Worm (Caenorhabditis elegans) whole organism, L1 larva: ENCODE results near the gene C02B8.12.
A peak's percentile ranks its signal among the peaks of the same experiment; 100 is the strongest.

Experiments used
- ama-1 ChIP-seq: fragments of 150-350 bp; optimal IDR thresholded peaks from 2 replicates; lab custom pipeline; 2014
- ceh-82 ChIP-seq, 3 experiments: fragments of 150-350 bp in 1 of 3; sonication (generic microtip) in 2 of 3; optimal IDR thresholded peaks; 2 replicates each; lab custom pipeline; 2014 to 2017; ENCODE audit warnings: missing biosample characterization in 3 of 3, missing genetic modification characterization in 3 of 3
- efl-3 ChIP-seq: fragments of 200-800 bp; sonication (Bioruptor generic); optimal IDR thresholded peaks from 2 replicates; lab custom pipeline; 2018; ENCODE audit warnings: mild to moderate bottlenecking, missing genetic modification characterization, missing compliant biosample characterization
- egl-27 ChIP-seq, 2 experiments: fragments of 150-350 bp in 1 of 2; sonication (generic microtip); optimal IDR thresholded peaks; 3 replicates each; lab custom pipeline; 2017 to 2018; ENCODE audit warnings: missing biosample characterization in 2 of 2, missing genetic modification characterization in 2 of 2, missing genetic modification reagents in 2 of 2
- lin-15B ChIP-seq: fragments of 150-350 bp; sonication (generic microtip); optimal IDR thresholded peaks from 3 replicates; lab custom pipeline; 2014; ENCODE audit warnings: missing biosample characterization, missing genetic modification characterization
- lin-35 ChIP-seq, 2 experiments: fragments of 150-350 bp; optimal IDR thresholded peaks; 2 replicates each; lab custom pipeline; 2014; ENCODE audit warnings: missing biosample characterization in 2 of 2, missing genetic modification characterization in 2 of 2, missing genetic modification reagents in 2 of 2
- lsy-2 ChIP-seq, 2 experiments: fragments of 150-350 bp; optimal IDR thresholded peaks; 2 replicates each; lab custom pipeline; 2014; ENCODE audit warnings: missing biosample characterization in 2 of 2, missing genetic modification characterization in 2 of 2
- mdl-1 ChIP-seq, 2 experiments: fragments of 150-350 bp; optimal IDR thresholded peaks; 2 replicates each; lab custom pipeline; 2014 to 2017; ENCODE audit warnings: missing biosample characterization in 2 of 2, missing genetic modification characterization in 2 of 2, inconsistent platforms in 1 of 2
- nhr-12 ChIP-seq: sonication (generic microtip); optimal IDR thresholded peaks from 2 replicates; lab custom pipeline; 2017; ENCODE audit warnings: missing biosample characterization, missing genetic modification characterization
- nhr-28 ChIP-seq: fragments of 150-350 bp; optimal IDR thresholded peaks from 2 replicates; lab custom pipeline; 2014; ENCODE audit warnings: missing biosample characterization, missing genetic modification characterization
- nhr-77 ChIP-seq: fragments of 150-350 bp; optimal IDR thresholded peaks from 2 replicates; lab custom pipeline; 2014; ENCODE audit warnings: missing biosample characterization, missing genetic modification characterization
- unc-62 ChIP-seq: fragments of 150-350 bp; optimal IDR thresholded peaks from 2 replicates; lab custom pipeline; 2014; ENCODE audit warnings: missing biosample characterization, missing genetic modification reagents, missing genetic modification characterization
- zag-1 ChIP-seq: fragments of 150-350 bp; optimal IDR thresholded peaks from 2 replicates; lab custom pipeline; 2014; ENCODE audit warnings: missing biosample characterization, missing genetic modification characterization
- ztf-11 ChIP-seq, 2 experiments: sonication (generic microtip); optimal IDR thresholded peaks; 2 replicates each; lab custom pipeline; 2016 to 2017; ENCODE audit warnings: missing genetic modification characterization in 2 of 2, missing biosample characterization in 1 of 2, missing compliant biosample characterization in 1 of 2

DNA sequence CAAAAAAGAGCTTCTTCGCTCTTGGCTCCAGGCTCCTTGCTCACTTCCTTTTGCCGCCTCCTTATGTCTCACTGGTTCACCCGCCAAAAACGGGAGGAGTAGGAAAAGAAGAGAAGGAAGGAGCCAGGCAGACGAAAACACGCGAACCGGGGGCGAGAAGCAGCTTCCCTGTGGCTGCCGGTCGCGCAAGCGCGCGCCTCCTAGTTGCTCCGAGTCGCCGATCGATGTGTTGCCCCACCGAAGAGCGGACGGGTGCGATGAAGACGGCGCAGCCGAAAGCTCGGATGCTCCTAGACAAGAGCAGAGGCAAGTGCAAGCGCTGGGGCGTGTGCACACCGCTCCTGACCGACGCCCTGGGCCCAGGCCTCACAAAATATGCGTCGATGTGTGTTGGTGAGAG is 40.4 kb upstream of the C02B8.12 start:
- TF ChIP-seq unc-62 (GFP tag; lab: Kevin White, UChicago), result no peak
- no peak for TF ChIP-seq mdl-1 (tag; optimal IDR thresholded peaks at IDR 0.05; lab: Kevin White, UChicago)
- TF ChIP-seq ama-1 (lab: Kevin White, UChicago), result no peak
- TF ChIP-seq lsy-2 (tag; optimal IDR thresholded peaks at IDR 0.05; lab: Kevin White, UChicago), result peak in 1 of 2 experiments; percentile 31
- TF ChIP-seq zag-1, result no peak
- TF ChIP-seq lin-15B, result no peak
- TF ChIP-seq nhr-28 (tag; lab: Kevin White, UChicago), result no peak
- no peak for TF ChIP-seq egl-27 (tag; optimal IDR thresholded peaks at IDR 0.05; lab: Kevin White, UChicago)
- no peak for TF ChIP-seq nhr-77 (tag; lab: Kevin White, UChicago)
- TF ChIP-seq nhr-12, result no peak
- TF ChIP-seq lin-35 (GFP tag; optimal IDR thresholded peaks at IDR 0.05; lab: Kevin White, UChicago), result peak in 1 of 2 experiments; percentile 27
- no peak for TF ChIP-seq efl-3 (GFP tag; lab: Kevin White, UChicago)
- peak in 1 of 2 experiments; percentile 24 for TF ChIP-seq ztf-11 (tag; optimal IDR thresholded peaks at IDR 0.05; lab: Kevin White, UChicago)
- TF ChIP-seq ceh-82 (tag; optimal IDR thresholded peaks at IDR 0.05; lab: Kevin White, UChicago), result peak; percentile 42 to 64 (median 59)
